Worm (Caenorhabditis elegans) whole organism, young adult: ENCODE results near the gene W07E11.1.

ENCODE experiments used
- C06A6.2 ChIP-seq: fragments of 200-800 bp; sonication (Bioruptor generic); conservative IDR thresholded peaks from 2 replicates; pipeline ENCODE4 v1.3.6; 2022; ENCODE audit warnings: missing genetic modification characterization, missing compliant biosample characterization
- F23B12.7 ChIP-seq: sonication (generic microtip); optimal IDR thresholded peaks from 2 replicates; lab custom pipeline; 2017; ENCODE audit warnings: missing genetic modification characterization, mild to moderate bottlenecking, missing compliant biosample characterization, antibody characterized with exemption, moderate library complexity; ENCODE audit not compliant: insufficient read depth
- F33H1.4 ChIP-seq: fragments of 200-800 bp; sonication (Bioruptor generic); IDR thresholded peaks from 2 replicates; pipeline ENCODE4 v1.3.6; 2022; ENCODE audit warnings: missing genetic modification reagents, missing genetic modification characterization, missing compliant biosample characterization
- F39B2.1 ChIP-seq: fragments of 200-800 bp; sonication (Bioruptor generic); IDR thresholded peaks from 2 replicates; pipeline ENCODE4 v1.3.6; 2022; ENCODE audit warnings: missing genetic modification reagents, missing genetic modification characterization, missing compliant biosample characterization
- F55B11.4 ChIP-seq: sonication (generic microtip); optimal IDR thresholded peaks from 2 replicates; lab custom pipeline; 2016; ENCODE audit warnings: missing compliant biosample characterization, missing genetic modification characterization, borderline replicate concordance; ENCODE audit not compliant: insufficient read depth
- F57A8.1 ChIP-seq: fragments of 200-800 bp; sonication (Bioruptor generic); optimal IDR thresholded peaks from 2 replicates; lab custom pipeline; 2018; ENCODE audit warnings: mild to moderate bottlenecking, missing genetic modification characterization, moderate library complexity, missing compliant biosample characterization
- K12H6.12 ChIP-seq: fragments of 200-800 bp; sonication (Bioruptor generic); optimal IDR thresholded peaks from 2 replicates; lab custom pipeline; 2018; ENCODE audit warnings: mild to moderate bottlenecking, missing genetic modification characterization, missing compliant biosample characterization
- Y95B8A.8 ChIP-seq: fragments of 200-800 bp; sonication (Bioruptor generic); IDR thresholded peaks from 2 replicates; pipeline ENCODE4 v1.3.6; 2022; ENCODE audit warnings: missing genetic modification reagents, missing genetic modification characterization, missing compliant biosample characterization
- ZK185.1 ChIP-seq: sonication (generic microtip); optimal IDR thresholded peaks from 2 replicates; lab custom pipeline; 2016; ENCODE audit warnings: mild to moderate bottlenecking, missing genetic modification characterization, missing compliant biosample characterization; ENCODE audit not compliant: poor library complexity, severe bottlenecking
- ama-1 ChIP-seq, 3 experiments: fragments of 150-350 bp in 1 of 3; sonication (generic microtip) in 2 of 3; optimal IDR thresholded peaks; 2 replicates each; lab custom pipeline; 2014 to 2018; ENCODE audit warnings: missing biosample characterization in 2 of 3, missing genetic modification characterization in 2 of 3, missing genetic modification reagents in 2 of 3
- atf-7 ChIP-seq: sonication (generic microtip); optimal IDR thresholded peaks from 2 replicates; lab custom pipeline; 2017; ENCODE audit warnings: mild to moderate bottlenecking, missing genetic modification characterization, missing compliant biosample characterization
- attf-6 ChIP-seq: fragments of 200-800 bp; sonication (Bioruptor generic); IDR thresholded peaks from 2 replicates; pipeline ENCODE4 v1.3.6; 2022; ENCODE audit warnings: missing genetic modification reagents, missing genetic modification characterization, missing compliant biosample characterization
- bed-1 ChIP-seq: fragments of 200-800 bp; sonication (Bioruptor generic); IDR thresholded peaks from 2 replicates; pipeline ENCODE4 v1.3.6; 2022; ENCODE audit warnings: missing genetic modification reagents, missing genetic modification characterization, missing compliant biosample characterization
- ccch-3 ChIP-seq: fragments of 200-800 bp; sonication (Bioruptor generic); optimal IDR thresholded peaks from 2 replicates; lab custom pipeline; 2018; ENCODE audit warnings: mild to moderate bottlenecking, missing genetic modification characterization, missing compliant biosample characterization
- cebp-1 ChIP-seq, 2 experiments: fragments of 200-800 bp in 1 of 2; sonication (Bioruptor generic) in 1 of 2; sonication (generic microtip) in 1 of 2; IDR thresholded peaks in 1 of 2; optimal IDR thresholded peaks in 1 of 2; 2 replicates each; pipeline versions ENCODE4 v1.3.6 to Lab custom; 2017 to 2022; ENCODE audit warnings: missing compliant biosample characterization in 2 of 2, missing genetic modification characterization in 2 of 2, mild to moderate bottlenecking in 1 of 2, missing genetic modification reagents in 1 of 2, moderate library complexity in 1 of 2
- cebp-2 ChIP-seq: fragments of 200-800 bp; sonication (Bioruptor generic); IDR thresholded peaks from 2 replicates; pipeline ENCODE4 v1.3.6; 2022; ENCODE audit warnings: missing genetic modification characterization, missing compliant biosample characterization
- ceh-79 ChIP-seq: sonication (generic microtip); optimal IDR thresholded peaks from 2 replicates; lab custom pipeline; 2017; ENCODE audit warnings: mild to moderate bottlenecking, missing genetic modification characterization, missing compliant biosample characterization
- chd-7 ChIP-seq: sonication (generic microtip); optimal IDR thresholded peaks from 2 replicates; lab custom pipeline; 2016; ENCODE audit warnings: mild to moderate bottlenecking, missing genetic modification characterization, moderate library complexity, missing compliant biosample characterization
- dox-1 ChIP-seq: fragments of 200-800 bp; sonication (Bioruptor generic); IDR thresholded peaks from 2 replicates; pipeline ENCODE4 v1.3.6; 2022; ENCODE audit warnings: missing genetic modification reagents, missing genetic modification characterization, missing compliant biosample characterization
- ekl-4 ChIP-seq: fragments of 200-800 bp; sonication (Bioruptor generic); IDR thresholded peaks from 2 replicates; pipeline ENCODE4 v1.3.6; 2022; ENCODE audit warnings: missing genetic modification reagents, missing genetic modification characterization, missing compliant biosample characterization
- ets-4 ChIP-seq: fragments of 200-800 bp; sonication (Bioruptor generic); optimal IDR thresholded peaks from 2 replicates; lab custom pipeline; 2018; ENCODE audit warnings: mild to moderate bottlenecking, missing genetic modification characterization, missing compliant biosample characterization
- gei-17 ChIP-seq: fragments of 200-800 bp; sonication (Bioruptor generic); optimal IDR thresholded peaks from 2 replicates; lab custom pipeline; 2018; ENCODE audit warnings: mild to moderate bottlenecking, missing genetic modification characterization, missing compliant biosample characterization
- him-1 ChIP-seq: sonication (generic microtip); optimal IDR thresholded peaks from 2 replicates; lab custom pipeline; 2016; ENCODE audit warnings: missing genotype, missing genetic modification reagents, missing genetic modification characterization, missing compliant biosample characterization
- hmg-1.2 ChIP-seq: fragments of 200-800 bp; sonication (Bioruptor generic); IDR thresholded peaks from 2 replicates; pipeline ENCODE4 v1.3.6; 2022; ENCODE audit warnings: missing genetic modification reagents, missing genetic modification characterization, missing compliant biosample characterization
- let-526 ChIP-seq: fragments of 200-800 bp; sonication (Bioruptor generic); IDR thresholded peaks from 2 replicates; pipeline ENCODE4 v1.3.6; 2022; ENCODE audit warnings: missing genetic modification reagents, missing genetic modification characterization, missing compliant biosample characterization
- let-607 ChIP-seq, 2 experiments: fragments of 200-800 bp in 1 of 2; sonication (Bioruptor generic) in 1 of 2; sonication (generic microtip) in 1 of 2; optimal IDR thresholded peaks; 2 replicates each; lab custom pipeline; 2016 to 2018; ENCODE audit warnings: mild to moderate bottlenecking in 2 of 2, missing compliant biosample characterization in 2 of 2, missing genetic modification characterization in 2 of 2, moderate library complexity in 2 of 2, missing genotype in 1 of 2
- lin-40 ChIP-seq: sonication (generic microtip); optimal IDR thresholded peaks from 2 replicates; lab custom pipeline; 2016; ENCODE audit warnings: missing genetic modification characterization, mild to moderate bottlenecking, missing compliant biosample characterization, missing genotype, missing genetic modification reagents
- madf-10 ChIP-seq: sonication (generic microtip); optimal IDR thresholded peaks from 2 replicates; lab custom pipeline; 2016; ENCODE audit warnings: mild to moderate bottlenecking, missing genetic modification characterization, missing compliant biosample characterization
- madf-6 ChIP-seq: fragments of 200-800 bp; sonication (Bioruptor generic); IDR thresholded peaks from 2 replicates; pipeline ENCODE4 v1.3.6; 2022; ENCODE audit warnings: missing genetic modification reagents, missing genetic modification characterization, missing compliant biosample characterization
- madf-8 ChIP-seq: fragments of 200-800 bp; sonication (Bioruptor generic); conservative IDR thresholded peaks from 2 replicates; pipeline ENCODE4 v1.3.6; 2022; ENCODE audit warnings: missing genetic modification reagents, missing genetic modification characterization, missing compliant biosample characterization
- mcd-1 ChIP-seq: fragments of 200-800 bp; sonication (Bioruptor generic); IDR thresholded peaks from 2 replicates; pipeline ENCODE4 v1.3.6; 2022; ENCODE audit warnings: missing genetic modification reagents, missing genetic modification characterization, missing compliant biosample characterization
- mes-4 ChIP-seq: sonication (generic microtip); optimal IDR thresholded peaks from 2 replicates; lab custom pipeline; 2016; ENCODE audit warnings: missing genotype, missing genetic modification characterization, missing compliant biosample characterization
- nhr-27 ChIP-seq: fragments of 200-800 bp; sonication (Bioruptor generic); optimal IDR thresholded peaks from 2 replicates; lab custom pipeline; 2018; ENCODE audit warnings: mild to moderate bottlenecking, missing genetic modification characterization, moderate library complexity, missing compliant biosample characterization
- nhr-80 ChIP-seq: sonication (generic microtip); optimal IDR thresholded peaks from 2 replicates; lab custom pipeline; 2016; ENCODE audit warnings: missing genetic modification characterization, missing compliant biosample characterization
- nhr-90 ChIP-seq: sonication (generic microtip); optimal IDR thresholded peaks from 2 replicates; lab custom pipeline; 2016; ENCODE audit warnings: missing genotype, mild to moderate bottlenecking, missing genetic modification characterization, missing compliant biosample characterization
- rcor-1 ChIP-seq: fragments of 200-800 bp; sonication (Bioruptor generic); IDR thresholded peaks from 2 replicates; pipeline ENCODE4 v1.3.6; 2022; ENCODE audit warnings: missing genetic modification reagents, missing genetic modification characterization, missing compliant biosample characterization
- rpc-1 ChIP-seq, 2 experiments: fragments of 150-350 bp in 1 of 2; sonication (generic microtip) in 1 of 2; optimal IDR thresholded peaks; 2 replicates each; lab custom pipeline; 2014 to 2018; ENCODE audit warnings: missing biosample characterization in 1 of 2, missing genetic modification characterization in 1 of 2, missing genetic modification reagents in 1 of 2, missing genotype in 1 of 2
- snpc-1.1 ChIP-seq: sonication (generic microtip); optimal IDR thresholded peaks from 2 replicates; lab custom pipeline; 2017; ENCODE audit warnings: missing genetic modification characterization, mild to moderate bottlenecking, missing compliant biosample characterization, antibody characterized with exemption, moderate library complexity, missing genotype, missing genetic modification reagents; ENCODE audit not compliant: insufficient read depth
- snpc-4 ChIP-seq, 5 experiments: fragments of 150-350 bp in 1 of 5; sonication (generic microtip) in 4 of 5; optimal IDR thresholded peaks; 2 replicates each; lab custom pipeline; 2014 to 2018; ENCODE audit warnings: missing genetic modification characterization in 5 of 5, missing biosample characterization in 3 of 5, antibody characterized with exemption in 2 of 5, mild to moderate bottlenecking in 2 of 5, missing compliant biosample characterization in 2 of 5, missing genotype in 2 of 5, moderate library complexity in 2 of 5, missing genetic modification reagents in 1 of 5
- somi-1 ChIP-seq: fragments of 200-800 bp; sonication (Bioruptor generic); optimal IDR thresholded peaks from 2 replicates; lab custom pipeline; 2018; ENCODE audit warnings: mild to moderate bottlenecking, missing genetic modification characterization, missing compliant biosample characterization
- sptf-2 ChIP-seq: fragments of 200-800 bp; sonication (Bioruptor generic); optimal IDR thresholded peaks from 2 replicates; lab custom pipeline; 2018; ENCODE audit warnings: mild to moderate bottlenecking, missing genetic modification characterization, missing compliant biosample characterization
- tlf-1 ChIP-seq: fragments of 200-800 bp; sonication (Bioruptor generic); optimal IDR thresholded peaks from 2 replicates; lab custom pipeline; 2018; ENCODE audit warnings: mild to moderate bottlenecking, missing genetic modification characterization, missing compliant biosample characterization
- unc-62 ChIP-seq: fragments of 150-350 bp; optimal IDR thresholded peaks from 2 replicates; lab custom pipeline; 2014; ENCODE audit warnings: missing biosample characterization, missing genetic modification reagents, missing genetic modification characterization
- ztf-22 ChIP-seq: fragments of 200-800 bp; sonication (Bioruptor generic); optimal IDR thresholded peaks from 2 replicates; lab custom pipeline; 2018; ENCODE audit warnings: mild to moderate bottlenecking, missing genetic modification characterization, moderate library complexity, missing compliant biosample characterization
- ztf-25 ChIP-seq: fragments of 200-800 bp; sonication (Bioruptor generic); IDR thresholded peaks from 2 replicates; pipeline ENCODE4 v1.3.6; 2022; ENCODE audit warnings: missing genetic modification reagents, missing genetic modification characterization, missing compliant biosample characterization

W07E11.1 gene

ce11 chrX:10141963-10142431 lies 57.6 kb downstream of the W07E11.1 start, which contains the start of gene oac-14:
oac-14 (minus strand) TSS chrX:10142013.
- TF ChIP-seq F33H1.4 (GFP tag; lab: Robert Waterston, UW) = no peak
- peak; percentile 8 for TF ChIP-seq tlf-1
- TF ChIP-seq cebp-2 (GFP tag; lab: Robert Waterston, UW) = no peak
- no peak for TF ChIP-seq Y95B8A.8 (GFP tag; lab: Robert Waterston, UW)
- TF ChIP-seq let-526 = no peak
- peak; percentile 20 for TF ChIP-seq lin-40 (tag; lab: Kevin White, UChicago)
- TF ChIP-seq him-1 (tag; lab: Kevin White, UChicago) = no peak
- 0 out of 2 replicates have a peak, but pooled peaks have one; percentile 24 for TF ChIP-seq dox-1 (GFP tag; lab: Robert Waterston, UW)
- peak; percentile 94 for TF ChIP-seq nhr-80 (tag; lab: Kevin White, UChicago)
- peak; percentile 67 for TF ChIP-seq ztf-22 (GFP tag; lab: Kevin White, UChicago)
- TF ChIP-seq chd-7 (tag; lab: Kevin White, UChicago) = no peak
- peak; percentile 57 for TF ChIP-seq atf-7 (tag; lab: Kevin White, UChicago)
- TF ChIP-seq ets-4 (GFP tag; lab: Kevin White, UChicago) = peak; percentile 43
- no peak for TF ChIP-seq ama-1 (optimal IDR thresholded peaks at IDR 0.05; lab: Kevin White, UChicago)
- no peak for TF ChIP-seq ama-1 (GFP tag; optimal IDR thresholded peaks at IDR 0.05; lab: Kevin White, UChicago)
- peak; percentile 13; the same call in 1 of the 2 replicates for TF ChIP-seq mcd-1 (GFP tag; lab: Robert Waterston, UW)
- TF ChIP-seq snpc-4 (GFP tag; optimal IDR thresholded peaks at IDR 0.05; lab: Kevin White, UChicago) = no peak
- peak in 1 of 4 experiments; percentile 32 for TF ChIP-seq snpc-4 (tag; optimal IDR thresholded peaks at IDR 0.05; lab: Kevin White, UChicago)
- no peak for TF ChIP-seq somi-1 (GFP tag; lab: Kevin White, UChicago)
- TF ChIP-seq unc-62 (GFP tag; lab: Kevin White, UChicago) = no peak
- TF ChIP-seq K12H6.12 (tag; lab: Kevin White, UChicago) = no peak
- no peak for TF ChIP-seq hmg-1.2 (GFP tag; lab: Robert Waterston, UW)
- TF ChIP-seq F55B11.4 (tag; lab: Kevin White, UChicago) = no peak
- TF ChIP-seq madf-10 (tag; lab: Kevin White, UChicago) = peak; percentile 21
- TF ChIP-seq nhr-90 = no peak
- no peak for TF ChIP-seq mes-4
- TF ChIP-seq ccch-3 (GFP tag; lab: Kevin White, UChicago) = no peak
- no peak for TF ChIP-seq ekl-4 (GFP tag; lab: Robert Waterston, UW)
- TF ChIP-seq bed-1 (GFP tag; lab: Robert Waterston, UW) = no peak
- no peak for TF ChIP-seq ZK185.1 (tag; lab: Kevin White, UChicago)
- no peak for TF ChIP-seq rpc-1 (optimal IDR thresholded peaks at IDR 0.05; lab: Kevin White, UChicago)
- no peak for TF ChIP-seq rpc-1 (tag; optimal IDR thresholded peaks at IDR 0.05; lab: Kevin White, UChicago)
- no peak for TF ChIP-seq madf-6
- TF ChIP-seq cebp-1 (GFP tag; IDR thresholded peaks at IDR 0.05; lab: Robert Waterston, UW) = no peak
- peak; percentile 33 for TF ChIP-seq cebp-1 (tag; optimal IDR thresholded peaks at IDR 0.05; lab: Kevin White, UChicago)
- TF ChIP-seq let-607 (tag; optimal IDR thresholded peaks at IDR 0.05; lab: Kevin White, UChicago) = peak in 1 of 2 experiments; percentile 56
- no peak for TF ChIP-seq F57A8.1 (GFP tag; lab: Kevin White, UChicago)
- TF ChIP-seq, all 124 proteins: peak for 12

ce11 chrX:10145011-10145410 lies 60.6 kb downstream of the W07E11.1 start:
- TF ChIP-seq rpc-1 (optimal IDR thresholded peaks at IDR 0.05; lab: Kevin White, UChicago) = peak; percentile 89
- TF ChIP-seq rpc-1 (tag; optimal IDR thresholded peaks at IDR 0.05; lab: Kevin White, UChicago) = peak; percentile 89
- TF ChIP-seq gei-17 (GFP tag; lab: Kevin White, UChicago) = peak; percentile 55
- no peak for TF ChIP-seq F39B2.1
- 0 out of 2 replicates have a peak, but pooled peaks have one; percentile 31 for TF ChIP-seq attf-6
- no peak for TF ChIP-seq sptf-2 (GFP tag; lab: Kevin White, UChicago)
- no peak for TF ChIP-seq F33H1.4 (GFP tag; lab: Robert Waterston, UW)
- TF ChIP-seq madf-8 (GFP tag; lab: Robert Waterston, UW) = no peak
- TF ChIP-seq rcor-1 (GFP tag; lab: Robert Waterston, UW) = peak; percentile 74
- TF ChIP-seq F23B12.7 = peak; percentile 1
- peak; percentile 91 for TF ChIP-seq ztf-25 (GFP tag; lab: Robert Waterston, UW)
- no peak for TF ChIP-seq nhr-27
- no peak for TF ChIP-seq snpc-1.1
- peak; percentile 93; the same call in 1 of the 2 replicates for TF ChIP-seq bed-1 (GFP tag; lab: Robert Waterston, UW)
- TF ChIP-seq C06A6.2 (GFP tag; lab: Robert Waterston, UW) = 0 out of 2 replicates have a peak, but pooled peaks have one; percentile 29
- no peak for TF ChIP-seq ceh-79 (tag; lab: Kevin White, UChicago)
